Fruit fly (Drosophila melanogaster) whole organism, embryonic: ENCODE measurements around the gene CG17666.

ENCODE experiments used
- ATbp ChIP-seq: fragments of 200-800 bp; sonication (Bioruptor generic); optimal IDR thresholded peaks from 2 replicates; lab custom pipeline; 2017; ENCODE audit warnings: missing biosample characterization, mild to moderate bottlenecking, missing genetic modification characterization, missing genetic modification reagents
- CG10147 ChIP-seq: fragments of 200-800 bp; sonication (Bioruptor generic); optimal IDR thresholded peaks from 2 replicates; lab custom pipeline; 2019; ENCODE audit warnings: missing biosample characterization, mild to moderate bottlenecking, missing genetic modification characterization, moderate library complexity
- CG12071 ChIP-seq: fragments of 200-800 bp; sonication (Bioruptor generic); optimal IDR thresholded peaks from 3 replicates; lab custom pipeline; 2018; ENCODE audit warnings: missing biosample characterization, mild to moderate bottlenecking, missing genetic modification characterization
- CG13424 ChIP-seq: fragments of 200-800 bp; sonication (Bioruptor generic); optimal IDR thresholded peaks from 2 replicates; lab custom pipeline; 2019; ENCODE audit warnings: missing biosample characterization, mild to moderate bottlenecking, missing genetic modification characterization, moderate library complexity
- CG14860 ChIP-seq: fragments of 200-800 bp; sonication (Bioruptor generic); IDR thresholded peaks from 3 replicates; pipeline ENCODE4 v1.3.6; 2022; ENCODE audit warnings: missing biosample characterization, missing genetic modification characterization; ENCODE audit not compliant: partially characterized antibody
- CG17328 ChIP-seq: fragments of 200-800 bp; sonication (Bioruptor generic); IDR thresholded peaks from 2 replicates; pipeline ENCODE4 v1.3.6; 2022; ENCODE audit warnings: missing biosample characterization, missing genetic modification characterization
- CG2116 ChIP-seq: fragments of 200-800 bp; sonication (Bioruptor generic); optimal IDR thresholded peaks from 3 replicates; lab custom pipeline; 2018; ENCODE audit warnings: missing biosample characterization, mild to moderate bottlenecking, missing genetic modification characterization
- CG2199 ChIP-seq: fragments of 200-800 bp; sonication (Bioruptor generic); IDR thresholded peaks from 3 replicates; pipeline ENCODE4 v1.3.6; 2022; ENCODE audit warnings: missing biosample characterization, missing genetic modification characterization
- CG31365 ChIP-seq: fragments of 200-800 bp; sonication (Bioruptor generic); optimal IDR thresholded peaks from 2 replicates; lab custom pipeline; 2018; ENCODE audit warnings: missing biosample characterization, mild to moderate bottlenecking, missing genetic modification characterization
- CG3838 ChIP-seq: fragments of 200-800 bp; sonication (Bioruptor generic); optimal IDR thresholded peaks from 3 replicates; lab custom pipeline; 2016; ENCODE audit warnings: missing biosample characterization, missing genetic modification characterization
- CG4360 ChIP-seq: fragments of 200-800 bp; sonication (Bioruptor generic); IDR thresholded peaks from 2 replicates; pipeline ENCODE4 v1.3.6; 2022; ENCODE audit warnings: missing biosample characterization, missing genetic modification characterization
- CG4854 ChIP-seq: fragments of 200-800 bp; sonication (Bioruptor generic); optimal IDR thresholded peaks from 2 replicates; lab custom pipeline; 2016; ENCODE audit warnings: missing biosample characterization, missing genetic modification characterization, inconsistent platforms
- CG5180 ChIP-seq: fragments of 200-800 bp; sonication (Bioruptor generic); optimal IDR thresholded peaks from 3 replicates; lab custom pipeline; 2017; ENCODE audit warnings: missing biosample characterization, missing genetic modification characterization, mild to moderate bottlenecking, moderate library complexity, missing genetic modification reagents
- CG6813 ChIP-seq: fragments of 200-800 bp; sonication (Bioruptor generic); optimal IDR thresholded peaks from 2 replicates; lab custom pipeline; 2017; ENCODE audit warnings: missing biosample characterization, missing genetic modification characterization, mild to moderate bottlenecking, moderate library complexity, missing genetic modification reagents
- Doc3 ChIP-seq: fragments of 200-800 bp; sonication (Bioruptor generic); IDR thresholded peaks from 3 replicates; pipeline ENCODE4 v1.3.6; 2022; ENCODE audit warnings: missing biosample characterization, missing genetic modification characterization; ENCODE audit not compliant: partially characterized antibody
- Hey ChIP-seq: fragments of 200-800 bp; sonication (Bioruptor generic); optimal IDR thresholded peaks from 3 replicates; lab custom pipeline; 2018; ENCODE audit warnings: missing biosample characterization, mild to moderate bottlenecking, missing genetic modification characterization
- Hr51 ChIP-seq, 2 experiments: fragments of 200-800 bp; sonication (Bioruptor generic); optimal IDR thresholded peaks; 2 replicates in 1 of 2; 3 replicates in 1 of 2; lab custom pipeline; 2016 to 2018; ENCODE audit warnings: missing biosample characterization in 2 of 2, missing genetic modification characterization in 2 of 2, mild to moderate bottlenecking in 1 of 2, moderate library complexity in 1 of 2
- Kr ChIP-seq: fragments of 200-800 bp; sonication (Bioruptor generic); optimal IDR thresholded peaks from 2 replicates; lab custom pipeline; 2017; ENCODE audit warnings: missing biosample characterization, mild to moderate bottlenecking, missing genetic modification characterization
- MBD-R2 ChIP-seq: fragments of 200-800 bp; sonication (Bioruptor generic); IDR thresholded peaks from 2 replicates; pipeline ENCODE4 v1.3.6; 2022; ENCODE audit warnings: missing biosample characterization, missing genetic modification characterization
- Med ChIP-seq: fragments of 200-800 bp; sonication (Bioruptor generic); peaks from one replicate; lab custom pipeline; 2016; ENCODE audit warnings: missing biosample characterization, missing genetic modification characterization, mild to moderate bottlenecking, inconsistent platforms, moderate library complexity
- NC2β ChIP-seq: fragments of 200-800 bp; sonication (Bioruptor generic); optimal IDR thresholded peaks from 2 replicates; lab custom pipeline; 2016; ENCODE audit warnings: missing biosample characterization, missing genetic modification characterization
- NFAT ChIP-seq: fragments of 200-800 bp; sonication (Bioruptor generic); IDR thresholded peaks from 2 replicates; pipeline ENCODE4 v1.3.6; 2022; ENCODE audit warnings: missing biosample characterization, missing genetic modification characterization
- NK7.1 ChIP-seq: fragments of 200-800 bp; sonication (Bioruptor generic); optimal IDR thresholded peaks from 3 replicates; lab custom pipeline; 2016; ENCODE audit warnings: missing biosample characterization, missing genetic modification characterization
- PHDP ChIP-seq: fragments of 200-800 bp; sonication (Bioruptor generic); optimal IDR thresholded peaks from 3 replicates; lab custom pipeline; 2018; ENCODE audit warnings: missing biosample characterization, mild to moderate bottlenecking, missing genetic modification characterization, moderate library complexity
- Rfx ChIP-seq: fragments of 200-800 bp; sonication (Bioruptor generic); IDR thresholded peaks from 2 replicates; pipeline ENCODE4 v1.3.6; 2022; ENCODE audit warnings: missing biosample characterization, missing genetic modification characterization
- Stat92E ChIP-seq, 3 experiments: fragments of >200 bp in 2 of 3; fragments of 200-800 bp in 1 of 3; sonication (Bioruptor generic) in 1 of 3; optimal IDR thresholded peaks; 2 replicates each; lab custom pipeline; 2017 to 2019; ENCODE audit warnings: missing biosample characterization in 3 of 3, missing genetic modification characterization in 3 of 3, mild to moderate bottlenecking in 1 of 3, moderate library complexity in 1 of 3
- ara ChIP-seq: fragments of 200-800 bp; sonication (Bioruptor generic); IDR thresholded peaks from 2 replicates; pipeline ENCODE4 v1.3.6; 2022; ENCODE audit warnings: missing biosample characterization, missing genetic modification characterization
- ato ChIP-seq: fragments of 200-800 bp; sonication (Bioruptor generic); IDR thresholded peaks from 2 replicates; pipeline ENCODE4 v1.3.6; 2022; ENCODE audit warnings: missing biosample characterization, missing genetic modification characterization; ENCODE audit not compliant: partially characterized antibody
- cas ChIP-seq: fragments of 200-800 bp; sonication (Bioruptor generic); IDR thresholded peaks from 2 replicates; pipeline ENCODE4 v1.3.6; 2022; ENCODE audit warnings: missing biosample characterization, missing genetic modification characterization
- dan ChIP-seq: fragments of 200-800 bp; sonication (Bioruptor generic); IDR thresholded peaks from 2 replicates; pipeline ENCODE4 v1.3.6; 2022; ENCODE audit warnings: missing biosample characterization, missing genetic modification characterization
- dmrt99B ChIP-seq: fragments of 200-800 bp; sonication (Bioruptor generic); optimal IDR thresholded peaks from 2 replicates; lab custom pipeline; 2018; ENCODE audit warnings: missing biosample characterization, mild to moderate bottlenecking, missing genetic modification characterization, moderate library complexity
- emc ChIP-seq: fragments of 200-800 bp; sonication (Bioruptor generic); optimal IDR thresholded peaks from 2 replicates; lab custom pipeline; 2016; ENCODE audit warnings: missing biosample characterization, missing genetic modification characterization
- kay ChIP-seq: fragments of 200-800 bp; sonication (Bioruptor generic); optimal IDR thresholded peaks from 2 replicates; lab custom pipeline; 2016; ENCODE audit warnings: missing biosample characterization, missing genetic modification characterization
- ken ChIP-seq: fragments of 200-800 bp; sonication (Bioruptor generic); IDR thresholded peaks from 3 replicates; pipeline ENCODE4 v1.3.6; 2022; ENCODE audit warnings: missing biosample characterization, missing genetic modification characterization
- klu ChIP-seq: fragments of 200-800 bp; sonication (Bioruptor generic); IDR thresholded peaks from 2 replicates; pipeline ENCODE4 v1.3.6; 2022; ENCODE audit warnings: missing biosample characterization, missing genetic modification characterization
- lab ChIP-seq: fragments of 200-800 bp; sonication (Bioruptor generic); optimal IDR thresholded peaks from 3 replicates; lab custom pipeline; 2017; ENCODE audit warnings: missing biosample characterization, missing genetic modification characterization, mild to moderate bottlenecking, moderate library complexity, missing genetic modification reagents
- nom ChIP-seq: fragments of 200-800 bp; sonication (Bioruptor generic); optimal IDR thresholded peaks from 2 replicates; lab custom pipeline; 2017; ENCODE audit warnings: missing biosample characterization, missing genetic modification characterization, mild to moderate bottlenecking, moderate library complexity, missing genetic modification reagents
- pan ChIP-seq, 4 experiments: fragments of >200 bp in 3 of 4; fragments of 200-800 bp in 1 of 4; sonication (Bioruptor generic) in 1 of 4; optimal IDR thresholded peaks in 3 of 4; IDR thresholded peaks in 1 of 4; 2 replicates each; pipeline versions ENCODE4 v1.3.6 to Lab custom; 2017 to 2022; ENCODE audit warnings: missing biosample characterization in 2 of 4, missing genetic modification characterization in 2 of 4, mixed read lengths in 1 of 4
- pfk ChIP-seq: fragments of 200-800 bp; sonication (Bioruptor generic); optimal IDR thresholded peaks from 2 replicates; lab custom pipeline; 2018; ENCODE audit warnings: missing biosample characterization, mild to moderate bottlenecking, missing genetic modification characterization, moderate library complexity
- salm ChIP-seq: fragments of 200-800 bp; sonication (Bioruptor generic); optimal IDR thresholded peaks from 2 replicates; lab custom pipeline; 2018; ENCODE audit warnings: missing biosample characterization, mild to moderate bottlenecking, missing genetic modification characterization
- sd ChIP-seq: fragments of 200-800 bp; sonication (Bioruptor generic); optimal IDR thresholded peaks from 3 replicates; lab custom pipeline; 2018; ENCODE audit warnings: missing biosample characterization, mild to moderate bottlenecking, missing genetic modification characterization, moderate library complexity
- sens-2 ChIP-seq: fragments of 200-800 bp; sonication (Bioruptor generic); IDR thresholded peaks from 2 replicates; pipeline ENCODE4 v1.3.6; 2022; ENCODE audit warnings: missing biosample characterization, missing genetic modification characterization
- sima ChIP-seq: fragments of 200-800 bp; sonication (Bioruptor generic); optimal IDR thresholded peaks from 2 replicates; lab custom pipeline; 2016; ENCODE audit warnings: missing biosample characterization, missing genetic modification characterization
- slbo ChIP-seq: fragments of 200-800 bp; sonication (Bioruptor generic); IDR thresholded peaks from 2 replicates; pipeline ENCODE4 v1.3.6; 2022; ENCODE audit warnings: missing biosample characterization, missing genetic modification characterization
- tin ChIP-seq: fragments of 200-800 bp; sonication (Bioruptor generic); optimal IDR thresholded peaks from 3 replicates; lab custom pipeline; 2016; ENCODE audit warnings: missing biosample characterization, missing genetic modification characterization
- zen2 ChIP-seq: fragments of 200-800 bp; sonication (Bioruptor generic); IDR thresholded peaks from 3 replicates; pipeline ENCODE4 v1.3.6; 2022; ENCODE audit warnings: missing biosample characterization, missing genetic modification characterization; ENCODE audit not compliant: partially characterized antibody

CG17666 gene

dm6 chr3L:12749567-12750535 lies 31.3 kb upstream of the CG17666 start, which contains the start of the genes Klc and CG10984 (continued):
- TF ChIP-seq CG14860 (GFP tag; lab: Robert Waterston, UW) (no peak), ara (GFP tag; lab: Robert Waterston, UW) (no peak), emc (GFP tag; lab: Kevin White, UChicago) (no peak), kay (peak; percentile 90), zen2 (GFP tag; lab: Robert Waterston, UW) (no peak), CG5180 (GFP tag; lab: Kevin White, UChicago) (no peak), salm (tag; lab: Kevin White, UChicago) (peak; percentile 13), sd (tag; lab: Kevin White, UChicago) (no peak), nom (GFP tag; lab: Kevin White, UChicago) (peak; percentile 57), ato (GFP tag; lab: Robert Waterston, UW) (no peak), Doc3 (GFP tag; lab: Robert Waterston, UW) (no peak), pan (optimal IDR thresholded peaks at IDR 0.05; lab: Kevin White, UChicago) (no peak), pan (GFP tag; optimal IDR thresholded peaks at IDR 0.05 in 1 of 2, IDR thresholded peaks at IDR 0.05 in 1 of 2) (peak in 1 of 2 experiments; percentile 79), ATbp (GFP tag; lab: Kevin White, UChicago) (no peak), CG4854 (GFP tag; lab: Kevin White, UChicago) (peak; percentile 41), CG6813 (GFP tag; lab: Kevin White, UChicago) (no peak), dan (no peak), CG13424 (peak; percentile 29), NC2β (no peak), MBD-R2 (GFP tag; lab: Robert Waterston, UW) (peak; percentile 16; the same call in 1 of the 2 replicates), slbo (GFP tag; lab: Robert Waterston, UW) (no peak; the same call in 1 of the 2 replicates), Med (GFP tag; lab: Kevin White, UChicago) (peak; percentile 94), lab (GFP tag; lab: Kevin White, UChicago) (no peak), NFAT (GFP tag; lab: Robert Waterston, UW) (no peak), Hey (tag; lab: Kevin White, UChicago) (no peak), ken (GFP tag; lab: Robert Waterston, UW) (peak; percentile 65; the same call in 1 of the 3 replicates), CG3838 (GFP tag; lab: Kevin White, UChicago) (no peak), NK7.1 (peak; percentile 45), CG10147 (GFP tag; lab: Kevin White, UChicago) (peak; percentile 56), Kr (GFP tag; lab: Kevin White, UChicago) (no peak), CG2199 (no peak), Stat92E (GFP tag; optimal IDR thresholded peaks at IDR 0.05; lab: Kevin White, UChicago) (no peak), cas (peak; percentile 13; the same call in 1 of the 2 replicates), klu (GFP tag; lab: Robert Waterston, UW) (no peak), Hr51 (GFP tag; optimal IDR thresholded peaks at IDR 0.05; lab: Kevin White, UChicago) (peak in 1 of 2 experiments; percentile 36), Rfx (GFP tag; lab: Robert Waterston, UW) (peak; percentile 86; the same call in 1 of the 2 replicates), CG4360 (no peak), sima (peak; percentile 13), CG17328 (GFP tag; lab: Robert Waterston, UW) (peak; percentile 60), dmrt99B (tag; lab: Kevin White, UChicago) (no peak), pfk (GFP tag; lab: Kevin White, UChicago) (peak; percentile 90), CG2116 (GFP tag; lab: Kevin White, UChicago) (peak; percentile 21), tin (GFP tag; lab: Kevin White, UChicago) (peak; percentile 65), PHDP (tag; lab: Kevin White, UChicago) (peak; percentile 60), CG31365 (tag; lab: Kevin White, UChicago) (no peak), sens-2 (GFP tag; lab: Robert Waterston, UW) (no peak), CG12071 (GFP tag; lab: Kevin White, UChicago) (no peak)
